Worm (Caenorhabditis elegans) whole organism, L2 larva: Measurements from ENCODE around the gene AC3.12.

Experiments
- C34F6.9 ChIP-seq: fragments of 150-350 bp; optimal IDR thresholded peaks from 2 replicates; lab custom pipeline; 2014; ENCODE audit warnings: missing biosample characterization, missing genetic modification characterization
- F13H6.1 ChIP-seq: sonication (generic microtip); optimal IDR thresholded peaks from 2 replicates; lab custom pipeline; 2016; ENCODE audit warnings: missing genetic modification characterization, missing compliant biosample characterization
- R02D3.7 ChIP-seq: fragments of 150-350 bp; optimal IDR thresholded peaks from 2 replicates; lab custom pipeline; 2014; ENCODE audit warnings: missing biosample characterization, missing genetic modification characterization
- Y55F3AM.14 ChIP-seq: fragments of 200-800 bp; sonication (Bioruptor generic); optimal IDR thresholded peaks from 2 replicates; lab custom pipeline; 2018; ENCODE audit warnings: mild to moderate bottlenecking, missing genetic modification characterization, missing compliant biosample characterization
- ZK546.5 ChIP-seq: sonication (generic microtip); optimal IDR thresholded peaks from 2 replicates; lab custom pipeline; 2017; ENCODE audit warnings: missing biosample characterization, missing genetic modification characterization
- alr-1 ChIP-seq: fragments of 150-350 bp; optimal IDR thresholded peaks from 2 replicates; lab custom pipeline; 2014; ENCODE audit warnings: missing biosample characterization, missing genetic modification characterization
- aly-2 ChIP-seq: fragments of 150-350 bp; optimal IDR thresholded peaks from 2 replicates; lab custom pipeline; 2014; ENCODE audit warnings: missing biosample characterization, missing genetic modification characterization
- ama-1 ChIP-seq: fragments of 150-350 bp; optimal IDR thresholded peaks from 2 replicates; lab custom pipeline; 2018; ENCODE audit warnings: inconsistent platforms
- blmp-1 ChIP-seq: sonication (generic microtip); optimal IDR thresholded peaks from 2 replicates; lab custom pipeline; 2017; ENCODE audit warnings: missing genetic modification characterization, mild to moderate bottlenecking, missing compliant biosample characterization, antibody characterized with exemption, moderate library complexity; ENCODE audit not compliant: insufficient read depth
- ceh-16 ChIP-seq: fragments of 150-350 bp; optimal IDR thresholded peaks from 2 replicates; lab custom pipeline; 2014; ENCODE audit warnings: missing biosample characterization, missing genetic modification characterization
- ceh-82 ChIP-seq: fragments of 150-350 bp; optimal IDR thresholded peaks from 2 replicates; lab custom pipeline; 2014; ENCODE audit warnings: missing biosample characterization, missing genetic modification characterization
- crh-2 ChIP-seq: sonication (generic microtip); optimal IDR thresholded peaks from 2 replicates; lab custom pipeline; 2017; ENCODE audit warnings: missing biosample characterization, missing genetic modification characterization
- dmd-4 ChIP-seq: sonication (generic microtip); optimal IDR thresholded peaks from 2 replicates; lab custom pipeline; 2017; ENCODE audit warnings: missing biosample characterization, missing genetic modification characterization
- egl-27 ChIP-seq: sonication (generic microtip); optimal IDR thresholded peaks from 3 replicates; lab custom pipeline; 2017; ENCODE audit warnings: missing biosample characterization, missing genetic modification reagents, missing genetic modification characterization
- elt-1 ChIP-seq: fragments of 150-350 bp; optimal IDR thresholded peaks from 2 replicates; lab custom pipeline; 2014; ENCODE audit warnings: missing biosample characterization, missing genetic modification characterization
- elt-3 ChIP-seq: sonication (generic microtip); optimal IDR thresholded peaks from 2 replicates; lab custom pipeline; 2017; ENCODE audit warnings: missing biosample characterization, missing genetic modification characterization
- fos-1 ChIP-seq: fragments of 150-350 bp; optimal IDR thresholded peaks from 2 replicates; lab custom pipeline; 2014; ENCODE audit warnings: missing biosample characterization, missing genetic modification characterization
- gmeb-1 ChIP-seq: fragments of 150-350 bp; optimal IDR thresholded peaks from 2 replicates; lab custom pipeline; 2014; ENCODE audit warnings: missing biosample characterization, missing genetic modification characterization
- lin-11 ChIP-seq: fragments of 150-350 bp; sonication (generic microtip); optimal IDR thresholded peaks from 2 replicates; lab custom pipeline; 2014; ENCODE audit warnings: missing biosample characterization, missing genetic modification characterization, inconsistent platforms, mixed read lengths
- lin-13 ChIP-seq: fragments of 150-350 bp; optimal IDR thresholded peaks from 2 replicates; lab custom pipeline; 2014; ENCODE audit warnings: missing biosample characterization, missing genetic modification reagents, missing genetic modification characterization
- lin-39 ChIP-seq: fragments of 150-350 bp; optimal IDR thresholded peaks from 2 replicates; lab custom pipeline; 2014; ENCODE audit warnings: missing biosample characterization, missing genetic modification reagents, missing genetic modification characterization
- lsy-2 ChIP-seq, 2 experiments: fragments of 150-350 bp in 1 of 2; sonication (generic microtip) in 1 of 2; optimal IDR thresholded peaks; 2 replicates each; lab custom pipeline; 2014 to 2017; ENCODE audit warnings: missing biosample characterization in 2 of 2, missing genetic modification characterization in 2 of 2
- mab-5 ChIP-seq: fragments of 150-350 bp; optimal IDR thresholded peaks from 2 replicates; lab custom pipeline; 2014; ENCODE audit warnings: missing biosample characterization, missing genetic modification characterization
- mbf-1 ChIP-seq: sonication (generic microtip); optimal IDR thresholded peaks from 2 replicates; lab custom pipeline; 2017; ENCODE audit warnings: missing biosample characterization, missing genetic modification characterization
- mdl-1 ChIP-seq, 2 experiments: fragments of 150-350 bp in 1 of 2; sonication (generic microtip) in 1 of 2; optimal IDR thresholded peaks; 2 replicates each; lab custom pipeline; 2017; ENCODE audit warnings: missing biosample characterization in 2 of 2, missing genetic modification characterization in 2 of 2
- nhr-10 ChIP-seq: sonication (generic microtip); optimal IDR thresholded peaks from 2 replicates; lab custom pipeline; 2017; ENCODE audit warnings: missing biosample characterization, missing genetic modification characterization
- nhr-11 ChIP-seq: fragments of 150-350 bp; optimal IDR thresholded peaks from 2 replicates; lab custom pipeline; 2014; ENCODE audit warnings: missing biosample characterization, missing genetic modification characterization
- nhr-12 ChIP-seq: fragments of 150-350 bp; optimal IDR thresholded peaks from 2 replicates; lab custom pipeline; 2014; ENCODE audit warnings: missing biosample characterization, missing genetic modification characterization
- nhr-129 ChIP-seq: fragments of 150-350 bp; optimal IDR thresholded peaks from 2 replicates; lab custom pipeline; 2014; ENCODE audit warnings: missing biosample characterization, missing genetic modification characterization
- nhr-21 ChIP-seq: fragments of 150-350 bp; optimal IDR thresholded peaks from 2 replicates; lab custom pipeline; 2014; ENCODE audit warnings: missing biosample characterization, missing genetic modification characterization
- nhr-23 ChIP-seq: fragments of 150-350 bp; optimal IDR thresholded peaks from 2 replicates; lab custom pipeline; 2014; ENCODE audit warnings: missing biosample characterization, missing genetic modification reagents, missing genetic modification characterization
- nhr-237 ChIP-seq: fragments of 150-350 bp; optimal IDR thresholded peaks from 2 replicates; lab custom pipeline; 2014; ENCODE audit warnings: missing biosample characterization, missing genetic modification characterization
- nhr-25 ChIP-seq: fragments of 150-350 bp; sonication (generic microtip); optimal IDR thresholded peaks from 3 replicates; lab custom pipeline; 2014; ENCODE audit warnings: missing biosample characterization, missing genetic modification characterization
- nhr-6 ChIP-seq: fragments of 150-350 bp; optimal IDR thresholded peaks from 2 replicates; lab custom pipeline; 2014; ENCODE audit warnings: missing biosample characterization, missing genetic modification characterization
- nhr-77 ChIP-seq: fragments of 150-350 bp; optimal IDR thresholded peaks from 2 replicates; lab custom pipeline; 2014; ENCODE audit warnings: missing biosample characterization, missing genetic modification characterization
- peb-1 ChIP-seq: fragments of 150-350 bp; optimal IDR thresholded peaks from 2 replicates; lab custom pipeline; 2014; ENCODE audit warnings: missing biosample characterization, missing genetic modification characterization
- sem-4 ChIP-seq: fragments of 150-350 bp; optimal IDR thresholded peaks from 2 replicates; lab custom pipeline; 2014; ENCODE audit warnings: missing biosample characterization, missing genetic modification reagents, missing genetic modification characterization
- skn-1 ChIP-seq: sonication (generic microtip); optimal IDR thresholded peaks from 2 replicates; lab custom pipeline; 2017; ENCODE audit warnings: missing biosample characterization, missing genetic modification characterization
- sma-3 ChIP-seq: sonication (generic microtip); optimal IDR thresholded peaks from 2 replicates; lab custom pipeline; 2016; ENCODE audit warnings: missing genetic modification reagents, missing genetic modification characterization, missing compliant biosample characterization
- sma-9 ChIP-seq, 2 experiments: fragments of 150-350 bp in 1 of 2; sonication (generic microtip) in 1 of 2; optimal IDR thresholded peaks; 2 replicates each; lab custom pipeline; 2014 to 2016; ENCODE audit warnings: missing genetic modification characterization in 2 of 2, mild to moderate bottlenecking in 1 of 2, missing biosample characterization in 1 of 2, missing compliant biosample characterization in 1 of 2, missing genetic modification reagents in 1 of 2, moderate library complexity in 1 of 2
- snpc-4 ChIP-seq: fragments of 150-350 bp; optimal IDR thresholded peaks from 2 replicates; lab custom pipeline; 2014; ENCODE audit warnings: missing biosample characterization, missing genetic modification characterization
- unc-39 ChIP-seq: fragments of 150-350 bp; optimal IDR thresholded peaks from 2 replicates; lab custom pipeline; 2014; ENCODE audit warnings: missing biosample characterization, missing genetic modification characterization
- unc-55 ChIP-seq: fragments of 150-350 bp; sonication (generic microtip); optimal IDR thresholded peaks from 3 replicates; lab custom pipeline; 2014; ENCODE audit warnings: missing biosample characterization, missing genetic modification reagents, missing genetic modification characterization
- unc-62 ChIP-seq: fragments of 150-350 bp; optimal IDR thresholded peaks from 2 replicates; lab custom pipeline; 2014; ENCODE audit warnings: missing biosample characterization, missing genetic modification reagents, missing genetic modification characterization
- zag-1 ChIP-seq: fragments of 150-350 bp; optimal IDR thresholded peaks from 2 replicates; lab custom pipeline; 2014; ENCODE audit warnings: missing biosample characterization, missing genetic modification characterization
- ztf-1 ChIP-seq: fragments of 200-800 bp; sonication (Bioruptor generic); conservative IDR thresholded peaks from 2 replicates; pipeline ENCODE4 v1.3.6; 2022; ENCODE audit warnings: missing genetic modification characterization, missing compliant biosample characterization
- ztf-11 ChIP-seq: sonication (generic microtip); optimal IDR thresholded peaks from 2 replicates; lab custom pipeline; 2017; ENCODE audit warnings: missing biosample characterization, missing genetic modification characterization
- ztf-4 ChIP-seq: fragments of 150-350 bp; optimal IDR thresholded peaks from 2 replicates; lab custom pipeline; 2014; ENCODE audit warnings: missing biosample characterization, missing genetic modification characterization

AC3.12 gene

ce11 chrV:10355773-10356335 is 23.3 kb downstream of the AC3.12 start, which contains the start of gene sluh-7:
TSS of gene sluh-7 (minus strand) at chrV:10355823.
- no peak for TF ChIP-seq mdl-1 (tag; optimal IDR thresholded peaks at IDR 0.05; lab: Kevin White, UChicago)
- TF ChIP-seq lin-39 = no peak
- no peak for TF ChIP-seq elt-1 (tag; lab: Kevin White, UChicago)
- no peak for TF ChIP-seq dmd-4 (tag; lab: Kevin White, UChicago)
- no peak for TF ChIP-seq blmp-1
- no peak for TF ChIP-seq ztf-11 (tag; lab: Kevin White, UChicago)
- TF ChIP-seq gmeb-1 (tag; lab: Kevin White, UChicago) = peak; percentile 94
- no peak for TF ChIP-seq nhr-11 (tag; lab: Kevin White, UChicago)
- TF ChIP-seq nhr-12 (tag; lab: Kevin White, UChicago) = no peak
- no peak for TF ChIP-seq unc-39 (tag; lab: Kevin White, UChicago)
- TF ChIP-seq unc-55 (GFP tag; lab: Kevin White, UChicago) = peak; percentile 89
- TF ChIP-seq ztf-1 (GFP tag; lab: Robert Waterston, UW) = no peak
- TF ChIP-seq sma-3 (GFP tag; lab: Kevin White, UChicago) = peak; percentile 84
- TF ChIP-seq nhr-10 = no peak
- TF ChIP-seq F13H6.1 = peak; percentile 82
- no peak for TF ChIP-seq unc-62 (GFP tag; lab: Kevin White, UChicago)
- TF ChIP-seq fos-1 (tag; lab: Kevin White, UChicago) = peak; percentile 16
- no peak for TF ChIP-seq nhr-237 (tag; lab: Kevin White, UChicago)
- no peak for TF ChIP-seq ztf-4 (tag; lab: Kevin White, UChicago)
- no peak for TF ChIP-seq nhr-23 (tag; lab: Kevin White, UChicago)
- TF ChIP-seq R02D3.7 (tag; lab: Kevin White, UChicago) = no peak
- no peak for TF ChIP-seq peb-1
- TF ChIP-seq aly-2 (tag; lab: Kevin White, UChicago) = no peak
- peak; percentile 67 to 90 for TF ChIP-seq lsy-2 (tag; optimal IDR thresholded peaks at IDR 0.05; lab: Kevin White, UChicago)
- TF ChIP-seq nhr-129 (tag; lab: Kevin White, UChicago) = peak; percentile 30
- no peak for TF ChIP-seq nhr-77
- no peak for TF ChIP-seq ceh-82 (tag; lab: Kevin White, UChicago)
- TF ChIP-seq ceh-16 (tag; lab: Kevin White, UChicago) = peak; percentile 16
- no peak for TF ChIP-seq skn-1
- no peak for TF ChIP-seq zag-1 (tag; lab: Kevin White, UChicago)
- no peak for TF ChIP-seq ama-1
- peak; percentile 65 for TF ChIP-seq nhr-6 (tag; lab: Kevin White, UChicago)
- TF ChIP-seq nhr-25 (tag; lab: Kevin White, UChicago) = peak; percentile 84
- TF ChIP-seq snpc-4 (tag; lab: Kevin White, UChicago) = peak; percentile 69
- peak; percentile 18 for TF ChIP-seq lin-11 (tag; lab: Kevin White, UChicago)
- peak; percentile 87 for TF ChIP-seq C34F6.9 (tag; lab: Kevin White, UChicago)
- no peak for TF ChIP-seq mbf-1 (tag; lab: Kevin White, UChicago)
- TF ChIP-seq egl-27 = peak; percentile 18
- peak; percentile 92 for TF ChIP-seq sma-9 (GFP tag; optimal IDR thresholded peaks at IDR 0.05; lab: Kevin White, UChicago)
- TF ChIP-seq sma-9 (tag; optimal IDR thresholded peaks at IDR 0.05; lab: Kevin White, UChicago) = no peak
- TF ChIP-seq ZK546.5 = no peak
- no peak for TF ChIP-seq alr-1 (tag; lab: Kevin White, UChicago)
- TF ChIP-seq mab-5 = peak; percentile 5
- no peak for TF ChIP-seq elt-3 (tag; lab: Kevin White, UChicago)
- peak; percentile 64 for TF ChIP-seq sem-4 (tag; lab: Kevin White, UChicago)
- TF ChIP-seq crh-2 = peak; percentile 82
- no peak for TF ChIP-seq Y55F3AM.14 (GFP tag; lab: Kevin White, UChicago)
- TF ChIP-seq nhr-21 = peak; percentile 68
- TF ChIP-seq lin-13 = peak; percentile 80
